Worm (Caenorhabditis elegans) whole organism, L4 larva: ENCODE results near the gene cnt-1.

ENCODE experiments used
- F26F4.8 ChIP-seq: fragments of 200-800 bp; sonication (Bioruptor generic); conservative IDR thresholded peaks from 2 replicates; pipeline ENCODE4 v1.3.6; 2022; ENCODE audit warnings: missing genetic modification characterization, missing compliant biosample characterization
- Y48G9A.11 ChIP-seq: fragments of 200-800 bp; sonication (Bioruptor generic); IDR thresholded peaks from 2 replicates; pipeline ENCODE4 v1.3.6; 2022; ENCODE audit warnings: missing genetic modification reagents, missing genetic modification characterization, missing compliant biosample characterization
- ZK337.2 ChIP-seq: fragments of 200-800 bp; sonication (Bioruptor generic); IDR thresholded peaks from 2 replicates; pipeline ENCODE4 v1.3.6; 2022; ENCODE audit warnings: missing genetic modification reagents, missing genetic modification characterization, missing compliant biosample characterization
- aha-1 ChIP-seq: fragments of 150-350 bp; peaks from one replicate; lab custom pipeline; 2014; ENCODE audit warnings: missing biosample characterization, missing genetic modification characterization
- aly-2 ChIP-seq: sonication (generic microtip); optimal IDR thresholded peaks from 2 replicates; lab custom pipeline; 2018; ENCODE audit warnings: missing biosample characterization, missing genetic modification characterization
- ama-1 ChIP-seq: fragments of 150-350 bp; optimal IDR thresholded peaks from 2 replicates; lab custom pipeline; 2014; ENCODE audit warnings: inconsistent platforms, mixed read lengths
- attf-4 ChIP-seq: sonication (generic microtip); optimal IDR thresholded peaks from 3 replicates; lab custom pipeline; 2017; ENCODE audit warnings: missing biosample characterization, missing genetic modification characterization
- ceh-32 ChIP-seq: sonication (generic microtip); optimal IDR thresholded peaks from 2 replicates; lab custom pipeline; 2016; ENCODE audit warnings: mild to moderate bottlenecking, missing genetic modification characterization, missing compliant biosample characterization; ENCODE audit not compliant: poor library complexity
- ceh-44 ChIP-seq: fragments of 200-800 bp; sonication (Bioruptor generic); IDR thresholded peaks from 2 replicates; pipeline ENCODE4 v1.3.6; 2022; ENCODE audit warnings: missing genetic modification reagents, missing genetic modification characterization, missing compliant biosample characterization
- ces-1 ChIP-seq: fragments of 150-350 bp; sonication (generic microtip); optimal IDR thresholded peaks from 4 replicates; lab custom pipeline; 2014; ENCODE audit warnings: missing biosample characterization, missing genetic modification reagents, missing genetic modification characterization
- daf-12 ChIP-seq: fragments of 150-350 bp; optimal IDR thresholded peaks from 2 replicates; lab custom pipeline; 2014; ENCODE audit warnings: missing biosample characterization, missing genetic modification reagents, missing genetic modification characterization
- daf-19 ChIP-seq: fragments of 200-800 bp; sonication (Bioruptor generic); conservative IDR thresholded peaks from 2 replicates; pipeline ENCODE4 v1.3.6; 2022; ENCODE audit warnings: missing genetic modification characterization, missing compliant biosample characterization
- daf-8 ChIP-seq: fragments of 200-800 bp; sonication (Bioruptor generic); IDR thresholded peaks from 2 replicates; pipeline ENCODE4 v1.3.6; 2022; ENCODE audit warnings: missing genetic modification characterization, missing compliant biosample characterization
- dmd-8 ChIP-seq: fragments of 200-800 bp; sonication (Bioruptor generic); IDR thresholded peaks from 2 replicates; pipeline ENCODE4 v1.3.6; 2022; ENCODE audit warnings: missing genetic modification characterization, missing compliant biosample characterization
- duxl-1 ChIP-seq: sonication (generic microtip); optimal IDR thresholded peaks from 2 replicates; lab custom pipeline; 2016; ENCODE audit warnings: mild to moderate bottlenecking, missing genetic modification characterization, moderate library complexity, missing compliant biosample characterization; ENCODE audit not compliant: poor library complexity
- fkh-10 ChIP-seq: fragments of 150-350 bp; optimal IDR thresholded peaks from 2 replicates; lab custom pipeline; 2014; ENCODE audit warnings: missing biosample characterization, missing genetic modification reagents, missing genetic modification characterization
- fos-1 ChIP-seq: fragments of 150-350 bp; optimal IDR thresholded peaks from 2 replicates; lab custom pipeline; 2014; ENCODE audit warnings: missing biosample characterization, missing genetic modification characterization
- hlh-11 ChIP-seq: fragments of 200-800 bp; sonication (Bioruptor generic); optimal IDR thresholded peaks from 2 replicates; lab custom pipeline; 2018; ENCODE audit warnings: mild to moderate bottlenecking, missing genetic modification characterization, missing compliant biosample characterization
- lin-15B ChIP-seq: fragments of 150-350 bp; sonication (generic microtip); optimal IDR thresholded peaks from 3 replicates; lab custom pipeline; 2014; ENCODE audit warnings: missing biosample characterization, missing genetic modification characterization
- lin-38 ChIP-seq: fragments of 200-800 bp; sonication (Bioruptor generic); IDR thresholded peaks from 2 replicates; pipeline ENCODE4 v1.3.6; 2022; ENCODE audit warnings: missing genetic modification reagents, missing genetic modification characterization, missing compliant biosample characterization
- lsy-2 ChIP-seq, 2 experiments: fragments of 150-350 bp in 1 of 2; sonication (generic microtip) in 1 of 2; optimal IDR thresholded peaks; 2 replicates each; lab custom pipeline; 2014 to 2017; ENCODE audit warnings: missing biosample characterization in 2 of 2, missing genetic modification characterization in 2 of 2
- madf-9 ChIP-seq: fragments of 200-800 bp; sonication (Bioruptor generic); conservative IDR thresholded peaks from 2 replicates; pipeline ENCODE4 v1.3.6; 2022; ENCODE audit warnings: missing genetic modification reagents, missing genetic modification characterization, missing compliant biosample characterization
- mep-1 ChIP-seq: fragments of 150-350 bp; sonication (generic microtip); optimal IDR thresholded peaks from 3 replicates; lab custom pipeline; 2014; ENCODE audit warnings: missing biosample characterization, missing genetic modification characterization
- nhr-28 ChIP-seq: fragments of 150-350 bp; optimal IDR thresholded peaks from 2 replicates; lab custom pipeline; 2014; ENCODE audit warnings: missing biosample characterization, missing genetic modification characterization
- nhr-42 ChIP-seq: fragments of 200-800 bp; sonication (Bioruptor generic); IDR thresholded peaks from 2 replicates; pipeline ENCODE4 v1.3.6; 2022; ENCODE audit warnings: missing genetic modification characterization, missing compliant biosample characterization
- nhr-6 ChIP-seq: fragments of 150-350 bp; optimal IDR thresholded peaks from 2 replicates; lab custom pipeline; 2014; ENCODE audit warnings: missing biosample characterization, missing genetic modification characterization
- nhr-76 ChIP-seq: fragments of 150-350 bp; optimal IDR thresholded peaks from 2 replicates; lab custom pipeline; 2014; ENCODE audit warnings: missing biosample characterization, missing genetic modification characterization
- pqm-1 ChIP-seq: sonication (generic microtip); optimal IDR thresholded peaks from 2 replicates; lab custom pipeline; 2017; ENCODE audit warnings: missing biosample characterization, missing genetic modification characterization
- saeg-2 ChIP-seq: fragments of 200-800 bp; sonication (Bioruptor generic); IDR thresholded peaks from 2 replicates; pipeline ENCODE4 v1.3.6; 2022; ENCODE audit warnings: missing genetic modification reagents, missing genetic modification characterization, missing compliant biosample characterization
- skn-1 ChIP-seq: fragments of 150-350 bp; optimal IDR thresholded peaks from 2 replicates; lab custom pipeline; 2014; ENCODE audit warnings: missing biosample characterization, missing genetic modification characterization
- snpc-1.2 ChIP-seq: fragments of 200-800 bp; sonication (Bioruptor generic); IDR thresholded peaks from 2 replicates; pipeline ENCODE4 v1.3.6; 2022; ENCODE audit warnings: missing genetic modification reagents, missing genetic modification characterization, missing compliant biosample characterization
- spr-3 ChIP-seq: fragments of 200-800 bp; sonication (Bioruptor generic); optimal IDR thresholded peaks from 2 replicates; lab custom pipeline; 2018; ENCODE audit warnings: mild to moderate bottlenecking, missing genetic modification characterization, missing compliant biosample characterization
- tra-1 ChIP-seq: fragments of 200-800 bp; sonication (Bioruptor generic); IDR thresholded peaks from 2 replicates; pipeline ENCODE4 v1.3.6; 2022; ENCODE audit warnings: missing genetic modification reagents, missing genetic modification characterization, missing compliant biosample characterization
- unc-130 ChIP-seq: sonication (generic microtip); optimal IDR thresholded peaks from 2 replicates; lab custom pipeline; 2016; ENCODE audit warnings: missing genetic modification reagents, missing genetic modification characterization, missing compliant biosample characterization
- unc-39 ChIP-seq: sonication (generic microtip); optimal IDR thresholded peaks from 2 replicates; lab custom pipeline; 2017; ENCODE audit warnings: missing biosample characterization, missing genetic modification characterization
- unc-62 ChIP-seq, 3 experiments: fragments of 150-350 bp in 1 of 3; sonication (generic microtip); optimal IDR thresholded peaks in 2 of 3; peaks in 1 of 3; 1 replicate in 1 of 3; 2 replicates in 2 of 3; lab custom pipeline; 2014 to 2017; ENCODE audit warnings: missing biosample characterization in 3 of 3, missing genetic modification characterization in 3 of 3, missing genetic modification reagents in 3 of 3, missing genotype in 1 of 3
- vab-7 ChIP-seq: fragments of 200-800 bp; sonication (Bioruptor generic); IDR thresholded peaks from 2 replicates; pipeline ENCODE4 v1.3.6; 2022; ENCODE audit warnings: missing genetic modification reagents, missing genetic modification characterization, missing compliant biosample characterization
- zip-2 ChIP-seq: fragments of 150-350 bp; optimal IDR thresholded peaks from 2 replicates; lab custom pipeline; 2014; ENCODE audit warnings: missing biosample characterization, missing genetic modification characterization

Gene cnt-1

ce11 chrII:12088833-12089232 is at the start of gene cnt-1:
Gene cnt-1, minus strand, starts transcription at chrII:12088868.
- TF ChIP-seq attf-4 (no peak), tra-1 (GFP tag; lab: Robert Waterston, UW) (0 out of 2 replicates have a peak, but pooled peaks have one; percentile 7), ama-1 (lab: Kevin White, UChicago) (no peak), ces-1 (GFP tag; lab: Kevin White, UChicago) (no peak), vab-7 (GFP tag; lab: Robert Waterston, UW) (no peak), fos-1 (tag; lab: Kevin White, UChicago) (no peak), unc-39 (tag; lab: Kevin White, UChicago) (no peak), lsy-2 (tag; optimal IDR thresholded peaks at IDR 0.05; lab: Kevin White, UChicago) (peak in 1 of 2 experiments; percentile 43), daf-19 (GFP tag; lab: Robert Waterston, UW) (no peak), nhr-28 (no peak), zip-2 (tag; lab: Kevin White, UChicago) (no peak), ceh-32 (tag; lab: Kevin White, UChicago) (no peak), nhr-76 (no peak), lin-15B (tag; lab: Kevin White, UChicago) (no peak), lin-38 (GFP tag; lab: Robert Waterston, UW) (peak; percentile 53), duxl-1 (tag; lab: Kevin White, UChicago) (no peak), daf-8 (no peak), pqm-1 (tag; lab: Kevin White, UChicago) (no peak)
- TF ChIP-seq, all 104 proteins: peak for 3

ce11 chrII:12137983-12138382 is 49.3 kb upstream of the cnt-1 start:
- no peak for TF ChIP-seq daf-12 (tag; lab: Kevin White, UChicago)
- TF ChIP-seq unc-62 (GFP tag; optimal IDR thresholded peaks at IDR 0.05 in 1 of 2; lab: Kevin White, UChicago), result peak in 1 of 2 experiments; percentile 93
- TF ChIP-seq unc-62 (tag; optimal IDR thresholded peaks at IDR 0.05; lab: Kevin White, UChicago), result no peak
- TF ChIP-seq ZK337.2 (GFP tag; lab: Robert Waterston, UW), result no peak
- no peak for TF ChIP-seq fkh-10 (GFP tag; lab: Kevin White, UChicago)
- no peak for TF ChIP-seq fos-1 (tag; lab: Kevin White, UChicago)

- no peak for TF ChIP-seq mep-1
- no peak for TF ChIP-seq snpc-1.2 (GFP tag; lab: Robert Waterston, UW)
- no peak for TF ChIP-seq aly-2
- no peak for TF ChIP-seq madf-9 (GFP tag; lab: Robert Waterston, UW)
Measured at ce11 chrII:12130868-12131267, 42.2 kb upstream of the cnt-1 start, which contains the start of gene set-24. Gene set-24, minus strand, starts transcription at chrII:12130968.

ce11 chrII:12130393-12130792 is 41.7 kb upstream of the cnt-1 start:
- TF ChIP-seq aly-2 (no peak), skn-1 (tag; lab: Kevin White, UChicago) (no peak), spr-3 (no peak), dmd-8 (GFP tag; lab: Robert Waterston, UW) (no peak), hlh-11 (no peak), unc-130 (GFP tag; lab: Kevin White, UChicago) (no peak), nhr-6 (no peak), nhr-42 (GFP tag; lab: Robert Waterston, UW) (no peak), daf-19 (GFP tag; lab: Robert Waterston, UW) (no peak), saeg-2 (GFP tag; lab: Robert Waterston, UW) (no peak)

- TF ChIP-seq F26F4.8 (GFP tag; lab: Robert Waterston, UW) (0 out of 2 replicates have a peak, but pooled peaks have one; percentile 69), ceh-44 (GFP tag; lab: Robert Waterston, UW) (0 out of 2 replicates have a peak, but pooled peaks have one; percentile 41), lin-38 (GFP tag; lab: Robert Waterston, UW) (peak; percentile 54), Y48G9A.11 (peak; percentile 49; the same call in 1 of the 2 replicates), aha-1 (peak; percentile 88)
Measured at ce11 chrII:12122694-12123093, 34.0 kb upstream of the cnt-1 start.
